Worm (Caenorhabditis elegans) whole organism, L4/young adult: Measurements from ENCODE around the gene pid-1.

Experiments used
- W03F9.2 ChIP-seq: fragments of 150-350 bp; optimal IDR thresholded peaks from 2 replicates; lab custom pipeline; 2014; ENCODE audit warnings: missing biosample characterization, missing genetic modification characterization
- dao-5 ChIP-seq: sonication (generic microtip); optimal IDR thresholded peaks from 2 replicates; lab custom pipeline; 2016; ENCODE audit warnings: missing genotype, missing genetic modification characterization, moderate library complexity, missing compliant biosample characterization
- him-1 ChIP-seq: sonication (generic microtip); optimal IDR thresholded peaks from 2 replicates; lab custom pipeline; 2016; ENCODE audit warnings: missing genotype, missing genetic modification reagents, missing genetic modification characterization, missing compliant biosample characterization

DNA sequence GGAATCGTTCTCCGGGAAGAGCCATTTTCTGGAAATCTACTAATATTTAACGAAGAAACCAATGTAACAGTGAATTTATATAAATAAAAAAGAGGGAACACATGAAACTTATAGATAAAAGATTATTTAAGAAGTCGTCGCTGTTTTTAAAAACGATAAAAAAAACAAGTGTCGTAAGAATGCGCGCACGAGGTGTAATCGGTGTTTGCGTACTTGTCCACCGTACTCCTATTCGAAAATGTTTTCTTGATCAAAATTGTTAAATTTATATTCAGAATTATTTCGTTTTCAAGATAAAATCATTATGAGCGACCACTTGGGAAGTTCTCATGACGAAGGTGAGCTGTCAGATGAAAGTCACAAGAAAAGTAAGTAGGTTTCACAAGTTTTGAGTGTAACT lies 8.7 kb upstream of the pid-1 start, which contains the start of the genes moa-2 and cdk-11.1:
- TF ChIP-seq him-1 (no peak), W03F9.2 (tag; lab: Kevin White, UChicago) (no peak), dao-5 (tag; lab: Kevin White, UChicago) (no peak)
